Worm (Caenorhabditis elegans) whole organism, L2 larva: ENCODE measurements around the gene F14B8.4.

Experiments used
- F13H6.1 ChIP-seq: sonication (generic microtip); optimal IDR thresholded peaks from 2 replicates; lab custom pipeline; 2016; ENCODE audit warnings: missing genetic modification characterization, missing compliant biosample characterization
- ama-1 ChIP-seq: fragments of 150-350 bp; optimal IDR thresholded peaks from 2 replicates; lab custom pipeline; 2018; ENCODE audit warnings: inconsistent platforms
- egl-27 ChIP-seq: sonication (generic microtip); optimal IDR thresholded peaks from 3 replicates; lab custom pipeline; 2017; ENCODE audit warnings: missing biosample characterization, missing genetic modification reagents, missing genetic modification characterization
- unc-55 ChIP-seq: fragments of 150-350 bp; sonication (generic microtip); optimal IDR thresholded peaks from 3 replicates; lab custom pipeline; 2014; ENCODE audit warnings: missing biosample characterization, missing genetic modification reagents, missing genetic modification characterization

ce11 chrX:6941711-6942110 lies 42.0 kb upstream of the F14B8.4 start:
- TF ChIP-seq ama-1 (lab: Kevin White, UChicago) (no peak), egl-27 (tag; lab: Kevin White, UChicago) (no peak), unc-55 (GFP tag; lab: Kevin White, UChicago) (no peak), F13H6.1 (tag; lab: Kevin White, UChicago) (no peak)
